Fruit fly (Drosophila melanogaster) whole organism, pupa: ENCODE data around the gene Argk1.

ENCODE experiments used
- CG10348 ChIP-seq: fragments of 200-800 bp; sonication (Bioruptor generic); IDR thresholded peaks from 2 replicates; pipeline ENCODE4 v1.3.6; 2022; ENCODE audit warnings: missing biosample characterization, missing genetic modification characterization
- CG13204 ChIP-seq: fragments of 200-800 bp; sonication (Bioruptor generic); optimal IDR thresholded peaks from 2 replicates; lab custom pipeline; 2018; ENCODE audit warnings: missing biosample characterization, mild to moderate bottlenecking, missing genetic modification characterization, moderate library complexity
- CG32121 ChIP-seq: fragments of 200-800 bp; sonication (Bioruptor generic); IDR thresholded peaks from 2 replicates; pipeline ENCODE4 v1.3.6; 2022; ENCODE audit warnings: missing biosample characterization, missing genetic modification characterization
- CG34367 ChIP-seq: fragments of 200-800 bp; sonication (Bioruptor generic); optimal IDR thresholded peaks from 2 replicates; lab custom pipeline; 2018; ENCODE audit warnings: missing biosample characterization, mild to moderate bottlenecking, missing genetic modification characterization
- CG8301 ChIP-seq: fragments of 200-800 bp; sonication (Bioruptor generic); optimal IDR thresholded peaks from 2 replicates; lab custom pipeline; 2018; ENCODE audit warnings: missing biosample characterization, mild to moderate bottlenecking, missing genetic modification characterization
- CG9948 ChIP-seq: fragments of 200-800 bp; sonication (Bioruptor generic); optimal IDR thresholded peaks from 2 replicates; lab custom pipeline; 2018; ENCODE audit warnings: missing biosample characterization, mild to moderate bottlenecking, missing genetic modification characterization, moderate library complexity
- D1 ChIP-seq: fragments of 200-800 bp; sonication (Bioruptor generic); optimal IDR thresholded peaks from 2 replicates; lab custom pipeline; 2018; ENCODE audit warnings: missing biosample characterization, mild to moderate bottlenecking, missing genetic modification characterization, moderate library complexity
- EcR ChIP-seq: fragments of 200-800 bp; sonication (Bioruptor generic); optimal IDR thresholded peaks from 3 replicates; lab custom pipeline; 2019; ENCODE audit warnings: missing biosample characterization, missing genetic modification characterization, mild to moderate bottlenecking, moderate library complexity, missing genetic modification reagents
- Ets98B ChIP-seq: fragments of 200-800 bp; sonication (Bioruptor generic); IDR thresholded peaks from 2 replicates; pipeline ENCODE4 v1.3.6; 2022; ENCODE audit warnings: missing biosample characterization, missing genetic modification characterization
- Snoo ChIP-seq: fragments of 200-800 bp; sonication (Bioruptor generic); optimal IDR thresholded peaks from 3 replicates; lab custom pipeline; 2017; ENCODE audit warnings: missing biosample characterization, mild to moderate bottlenecking, missing genetic modification characterization, inconsistent platforms
- gl ChIP-seq: fragments of 200-800 bp; sonication (Bioruptor generic); optimal IDR thresholded peaks from 2 replicates; lab custom pipeline; 2018; ENCODE audit warnings: missing biosample characterization, mild to moderate bottlenecking, missing genetic modification characterization
- rn ChIP-seq: fragments of 200-800 bp; sonication (Bioruptor generic); IDR thresholded peaks from 2 replicates; pipeline ENCODE4 v1.3.6; 2022; ENCODE audit warnings: missing biosample characterization, missing genetic modification characterization

- TF ChIP-seq Snoo, result no peak
- no peak for TF ChIP-seq CG32121
- TF ChIP-seq rn, result no peak
- TF ChIP-seq Ets98B (GFP tag; lab: Robert Waterston, UW), result no peak
- TF ChIP-seq D1 (tag; lab: Kevin White, UChicago), result no peak
- TF ChIP-seq CG10348 (GFP tag; lab: Robert Waterston, UW), result no peak
- no peak for TF ChIP-seq CG9948
- TF ChIP-seq CG13204 (GFP tag; lab: Kevin White, UChicago), result no peak
- TF ChIP-seq CG8301 (tag; lab: Kevin White, UChicago), result no peak
- TF ChIP-seq EcR (GFP tag; lab: Kevin White, UChicago), result no peak
- TF ChIP-seq CG34367 (tag; lab: Kevin White, UChicago), result peak; percentile 7
- no peak for TF ChIP-seq gl (tag; lab: Kevin White, UChicago)
Observed at dm6 chr3L:9059611-9060203, 6.1 kb downstream of the Argk1 start.
